Fruit fly (Drosophila melanogaster) ovary, adult (tissue): ENCODE results near the gene Tasp1.

Experiments used
- CG17801 ChIP-seq: fragments of 200-800 bp; optimal IDR thresholded peaks from 2 replicates; lab custom pipeline; 2019; ENCODE audit warnings: missing biosample characterization, mild to moderate bottlenecking, missing genetic modification characterization, moderate library complexity; ENCODE audit not compliant: partially characterized antibody

The Tasp1 gene

DNA sequence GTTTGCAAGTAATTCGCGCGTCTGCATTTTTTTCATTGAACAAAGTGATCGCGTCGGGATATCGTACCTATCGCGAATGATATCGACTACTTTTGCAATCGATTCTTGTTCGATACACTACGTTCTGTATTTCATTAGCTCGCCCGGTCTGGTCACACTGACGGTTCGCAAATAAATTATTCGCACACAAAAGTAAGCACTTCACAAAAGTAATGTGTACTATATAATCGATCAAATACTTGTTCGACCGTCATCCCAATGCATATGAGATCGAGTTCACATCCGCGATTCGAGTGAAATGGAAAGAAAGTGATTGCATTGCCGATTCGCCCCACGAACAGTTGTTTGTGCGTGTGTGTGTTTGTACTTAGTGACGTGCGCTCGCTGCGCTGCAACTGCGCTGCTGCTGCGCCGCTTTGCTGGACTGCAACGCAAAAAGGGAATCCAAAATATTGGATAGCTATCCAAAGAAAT is 3.0 kb upstream of the Tasp1 start, which contains the start of the genes CG5235 and ClC-c:
CG5235 (minus strand) TSS at position 63 of the 474 bp plus-strand sequence.
ClC-c (plus strand) TSS at position 125 of the 474 bp plus-strand sequence.
- peak; percentile 28 for TF ChIP-seq CG17801 (GFP tag; lab: Kevin White, UChicago)

DNA sequence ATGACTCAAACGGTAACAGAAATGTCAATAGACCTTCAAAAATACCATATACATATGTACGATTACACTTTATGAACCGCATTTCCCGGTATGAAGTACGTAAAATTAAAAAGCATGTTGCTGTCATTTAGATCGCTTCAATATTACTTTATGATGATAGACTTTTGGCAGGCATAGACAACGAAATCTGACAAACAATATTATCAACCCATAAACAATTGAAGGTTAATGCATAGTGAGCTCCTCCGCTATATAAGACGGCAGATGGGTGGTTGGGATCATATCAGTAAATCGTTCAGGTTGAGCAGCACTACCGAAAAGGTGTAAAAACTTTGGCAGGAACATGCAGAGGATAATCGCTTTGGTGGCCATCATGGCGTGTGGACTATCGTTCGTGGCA is 3.6 kb downstream of the Tasp1 start, which contains the start of gene CG13075:
CG13075 (plus strand) TSS at position 301 of the 400 bp plus-strand sequence.
- no peak for TF ChIP-seq CG17801 (GFP tag; lab: Kevin White, UChicago)

DNA sequence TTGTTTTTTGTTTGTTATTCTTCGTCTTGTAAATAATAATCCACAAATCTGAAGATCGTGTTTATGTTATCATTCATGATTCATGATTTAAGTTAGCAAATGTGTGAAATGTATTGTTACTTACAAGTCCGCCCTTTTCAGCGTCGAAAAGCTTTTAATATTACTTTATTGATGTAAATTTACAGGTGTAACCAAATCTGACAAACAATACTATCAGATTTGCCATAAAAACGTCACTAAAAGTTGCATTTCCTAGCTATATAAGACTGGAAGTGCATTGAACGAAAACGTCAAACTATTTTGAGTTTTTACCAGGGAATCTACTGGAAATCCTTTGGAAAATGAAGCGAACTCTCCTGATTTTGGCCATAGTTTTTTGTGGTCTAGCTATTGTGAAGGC is 5.1 kb downstream of the Tasp1 start, which contains the start of gene CG33258:
CG33258 (plus strand) TSS at position 301 of the 400 bp plus-strand sequence.
- no peak for TF ChIP-seq CG17801 (GFP tag; lab: Kevin White, UChicago)

DNA sequence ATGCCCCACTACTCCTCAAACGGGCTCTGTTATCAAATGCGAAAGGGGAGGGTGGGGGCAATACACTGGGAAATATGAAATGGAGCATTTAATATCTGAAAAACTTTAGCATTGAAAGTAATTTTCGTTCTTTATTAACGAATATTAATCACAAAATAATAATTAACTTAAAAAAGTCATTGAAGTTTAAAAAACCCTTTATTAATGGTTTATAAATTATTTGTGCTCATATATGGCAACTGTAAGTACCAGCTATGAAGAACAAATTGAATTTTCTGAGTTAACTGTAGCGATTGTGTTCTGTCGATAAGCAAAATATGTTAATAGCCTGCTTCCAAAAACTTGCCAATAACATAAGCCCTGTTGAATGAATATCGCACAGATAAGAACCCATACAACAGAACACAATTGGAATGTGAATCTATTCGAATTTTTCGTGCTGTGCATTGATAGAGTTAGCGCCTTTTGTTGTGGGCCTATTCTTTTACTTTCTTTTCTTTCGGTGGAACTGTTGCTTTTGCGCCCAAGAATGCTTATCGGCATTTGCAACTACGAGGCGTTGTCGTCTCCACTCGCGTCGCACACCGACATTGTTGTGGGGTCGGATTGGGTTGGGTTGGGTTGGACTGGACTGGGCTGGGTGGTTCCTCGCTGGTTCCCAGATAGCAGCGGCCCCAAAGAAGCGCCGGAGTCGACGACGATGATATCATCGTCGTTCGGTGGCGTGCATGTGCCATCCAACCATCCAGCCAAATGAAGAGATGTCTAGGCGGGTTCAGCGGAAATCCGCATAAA is 26.3 kb downstream of the Tasp1 start:
- no peak for TF ChIP-seq CG17801 (GFP tag; lab: Kevin White, UChicago)

DNA sequence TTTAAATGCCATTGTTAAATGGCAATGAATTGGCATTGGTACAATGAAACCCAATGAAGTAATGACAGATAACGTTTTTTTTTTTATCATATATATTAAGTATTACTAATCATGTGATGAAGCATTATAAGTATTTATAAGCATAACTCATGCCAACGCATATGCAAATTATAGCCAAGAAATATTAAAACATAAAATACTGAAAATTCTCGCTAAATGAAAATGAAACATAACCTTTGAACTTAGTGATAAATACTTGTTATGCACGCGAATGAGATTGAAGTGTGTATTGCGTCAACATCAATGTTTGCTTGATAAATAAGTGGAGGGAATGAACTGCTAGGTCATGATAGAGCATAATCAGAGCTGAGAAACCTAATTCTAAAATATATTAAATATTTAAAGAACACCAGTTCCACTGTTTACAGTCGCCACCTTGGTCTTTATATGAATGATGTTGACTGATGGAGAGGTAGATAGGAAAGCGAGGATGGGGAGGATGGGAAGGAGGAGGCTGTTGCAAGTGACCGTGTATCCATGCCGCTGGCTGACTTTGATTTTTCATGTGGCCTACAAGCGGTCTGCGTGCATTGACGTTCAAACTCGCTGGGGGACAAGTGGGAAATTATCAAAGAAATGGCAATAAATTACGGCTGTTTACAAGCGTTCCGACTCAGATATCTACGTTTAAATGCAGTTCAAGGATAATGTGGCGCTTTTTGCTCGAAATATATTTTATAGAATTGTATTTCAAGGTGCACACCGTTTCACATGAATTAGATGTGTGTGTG is 31.0 kb downstream of the Tasp1 start:
- TF ChIP-seq CG17801 (GFP tag; lab: Kevin White, UChicago) = no peak

DNA sequence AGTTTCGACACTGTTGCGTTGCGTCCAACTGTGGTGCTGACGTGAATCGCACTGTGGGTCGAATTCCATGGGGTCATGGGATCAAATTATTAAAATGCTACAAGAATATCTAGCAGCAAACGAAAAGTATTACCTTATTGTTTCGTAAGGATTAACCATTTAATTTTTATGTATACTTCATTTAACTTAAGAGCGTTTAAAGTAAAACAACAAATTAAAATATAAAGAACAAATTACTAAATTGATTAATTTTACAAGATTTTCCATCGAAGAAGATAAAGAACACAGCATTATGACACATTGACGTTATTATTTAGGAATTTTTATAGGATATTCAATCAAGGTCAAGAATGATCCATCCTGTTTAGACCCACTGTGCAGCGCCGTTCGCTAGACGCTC is 33.2 kb downstream of the Tasp1 start:
- no peak for TF ChIP-seq CG17801 (GFP tag; lab: Kevin White, UChicago)

DNA sequence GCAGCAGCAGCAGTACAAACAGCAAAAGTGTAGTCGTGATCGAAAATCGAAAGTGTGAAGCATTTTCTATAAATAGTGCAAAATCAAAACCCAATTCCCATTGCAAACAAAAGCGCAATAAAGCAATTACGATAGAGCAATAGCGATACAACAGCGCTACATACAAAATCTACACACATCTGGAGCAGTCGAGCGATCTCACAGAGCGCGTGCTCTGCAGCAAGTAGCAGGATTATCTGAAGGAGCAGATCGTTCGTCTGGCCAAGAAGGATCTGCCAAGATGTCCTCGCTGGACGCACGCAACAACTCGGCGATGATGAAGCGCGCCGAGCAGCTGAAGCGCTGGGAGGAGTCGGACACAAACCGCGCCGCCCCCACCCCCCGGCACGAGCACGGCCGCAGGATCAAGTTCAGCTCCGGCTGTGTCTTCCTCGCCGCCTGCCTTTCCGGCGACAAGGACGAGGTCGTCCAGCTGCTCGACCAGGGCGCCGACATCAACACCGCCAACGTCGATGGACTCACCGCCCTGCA is 34.2 kb downstream of the Tasp1 start:
- TF ChIP-seq CG17801 (GFP tag; lab: Kevin White, UChicago) = no peak

DNA sequence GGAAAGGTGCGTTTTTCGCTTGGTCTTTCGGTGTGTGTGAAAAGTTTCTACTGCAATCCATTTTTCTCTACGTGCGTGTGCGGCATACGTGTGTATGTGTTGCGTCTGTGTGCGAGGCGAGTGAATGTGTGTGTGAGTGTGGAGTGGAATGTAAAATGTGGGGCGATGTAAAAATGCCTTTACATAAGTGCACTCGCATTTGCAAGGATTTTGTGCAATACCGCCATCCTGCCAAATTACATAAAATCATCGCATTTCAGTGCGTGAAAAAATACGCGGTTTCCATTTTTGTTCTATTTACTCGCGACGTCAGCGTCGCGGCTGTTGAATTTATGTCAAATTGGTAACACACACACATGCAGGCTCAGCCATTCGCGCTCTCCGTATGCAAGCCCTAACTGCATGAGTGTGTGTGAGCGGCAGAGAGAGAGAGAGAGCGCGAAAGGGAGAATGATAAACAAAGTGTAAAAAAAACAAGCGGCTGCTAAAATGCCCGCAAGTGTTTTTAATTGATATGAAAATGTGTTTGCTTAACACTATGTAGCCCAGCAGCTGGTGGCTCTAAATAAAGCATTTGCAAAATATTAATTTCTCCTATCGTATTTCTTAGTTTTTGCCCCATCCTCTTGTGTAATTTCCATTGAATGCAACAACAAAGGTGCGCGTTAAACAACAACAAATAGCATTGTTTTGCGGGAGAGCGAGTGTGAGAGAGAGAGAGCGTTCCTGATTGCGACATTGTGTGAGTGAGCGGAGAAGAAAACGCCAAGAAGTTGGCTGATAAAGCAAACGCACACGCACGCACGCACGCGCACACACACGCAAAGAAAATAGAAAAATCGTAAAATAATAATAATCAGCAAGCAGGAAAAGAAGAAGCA is 34.9 kb downstream of the Tasp1 start:
- TF ChIP-seq CG17801 (GFP tag; lab: Kevin White, UChicago) = no peak

DNA sequence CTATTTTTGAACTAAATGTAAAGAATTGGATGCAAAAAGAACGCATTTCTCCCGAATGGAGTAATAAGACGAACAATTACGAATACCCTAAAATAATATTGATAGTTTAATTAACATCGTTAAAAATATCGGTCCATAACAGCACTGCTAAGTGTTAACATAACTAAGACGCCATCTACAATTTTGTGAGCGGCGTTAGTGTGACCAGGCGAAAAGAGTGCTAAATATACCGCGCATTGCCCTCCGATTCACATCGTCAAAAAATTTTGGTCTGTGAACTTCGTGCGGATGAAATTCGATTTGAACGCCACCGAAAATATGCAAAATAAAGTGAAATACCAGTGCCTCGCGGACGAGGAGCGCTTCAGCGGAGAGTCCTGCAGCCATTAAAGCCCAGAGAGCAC is 35.6 kb downstream of the Tasp1 start, which contains the start of gene Mbs:
Mbs (plus strand) TSS at position 241 of the 404 bp plus-strand sequence.
- TF ChIP-seq CG17801 (GFP tag; lab: Kevin White, UChicago) = peak; percentile 7

DNA sequence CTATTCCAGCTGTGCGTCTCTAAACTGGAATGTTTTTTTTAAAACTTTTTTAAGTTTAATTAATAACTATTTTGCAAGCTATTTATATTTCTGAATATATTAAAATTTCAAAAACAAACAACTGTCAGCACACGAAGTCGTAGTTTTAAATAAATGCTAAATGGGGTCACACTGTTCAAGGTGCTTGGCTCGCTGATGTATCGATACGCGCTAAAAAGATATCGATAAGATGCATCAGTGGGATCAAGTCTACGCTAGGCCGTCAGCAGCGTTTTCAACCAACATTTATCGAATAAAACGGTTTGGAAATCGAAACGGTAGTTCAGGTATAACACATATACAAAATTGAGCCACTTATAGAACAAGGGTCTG is 36.5 kb downstream of the Tasp1 start, which contains the start of gene Diap1:
Diap1 (minus strand) TSS at position 148 of the 372 bp plus-strand sequence.
- TF ChIP-seq CG17801 (GFP tag; lab: Kevin White, UChicago) = no peak

DNA sequence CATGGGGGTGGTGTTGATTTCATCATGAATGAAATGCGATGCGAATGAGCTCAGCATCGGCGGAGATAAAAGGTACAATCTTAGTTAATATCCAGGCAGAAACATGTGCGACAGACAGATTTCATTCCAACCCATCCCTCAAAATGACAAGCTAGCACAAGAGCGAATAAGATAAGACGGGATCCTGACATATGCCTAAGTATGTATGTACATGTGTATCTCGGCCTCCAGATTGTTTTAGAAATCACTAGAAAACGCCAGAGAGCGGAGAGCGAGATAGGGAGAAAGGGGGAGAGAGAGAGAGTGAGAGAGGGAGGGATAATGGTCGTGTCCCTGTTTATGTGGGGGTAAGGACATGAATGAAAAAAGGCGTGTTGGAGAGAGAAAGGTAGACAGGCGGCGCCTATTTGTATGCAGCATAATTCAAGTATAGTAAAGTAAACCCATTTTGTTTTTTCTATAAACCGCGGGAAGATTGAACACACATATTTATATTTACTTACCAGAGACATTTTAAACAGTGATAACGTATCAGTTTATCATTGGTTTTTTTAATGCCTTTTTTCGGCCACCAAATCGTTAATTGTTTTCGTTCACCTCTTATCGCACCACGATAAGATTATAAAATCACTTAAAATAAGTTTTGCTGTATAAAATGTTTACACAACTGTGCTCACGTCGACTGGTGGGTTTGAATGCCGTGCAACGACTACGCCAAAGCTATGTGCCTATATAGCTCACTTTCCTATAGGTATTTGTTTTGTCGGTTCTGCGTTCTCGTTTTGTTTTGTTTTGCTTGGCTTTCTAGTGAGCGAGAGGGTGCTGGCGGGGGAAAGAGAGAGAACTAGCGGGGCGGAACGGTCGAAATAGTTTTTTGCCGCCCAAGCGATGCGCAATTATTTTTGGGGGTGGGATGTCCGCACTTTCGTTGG is 37.1 kb downstream of the Tasp1 start:
- TF ChIP-seq CG17801 (GFP tag; lab: Kevin White, UChicago) = peak; percentile 73

DNA sequence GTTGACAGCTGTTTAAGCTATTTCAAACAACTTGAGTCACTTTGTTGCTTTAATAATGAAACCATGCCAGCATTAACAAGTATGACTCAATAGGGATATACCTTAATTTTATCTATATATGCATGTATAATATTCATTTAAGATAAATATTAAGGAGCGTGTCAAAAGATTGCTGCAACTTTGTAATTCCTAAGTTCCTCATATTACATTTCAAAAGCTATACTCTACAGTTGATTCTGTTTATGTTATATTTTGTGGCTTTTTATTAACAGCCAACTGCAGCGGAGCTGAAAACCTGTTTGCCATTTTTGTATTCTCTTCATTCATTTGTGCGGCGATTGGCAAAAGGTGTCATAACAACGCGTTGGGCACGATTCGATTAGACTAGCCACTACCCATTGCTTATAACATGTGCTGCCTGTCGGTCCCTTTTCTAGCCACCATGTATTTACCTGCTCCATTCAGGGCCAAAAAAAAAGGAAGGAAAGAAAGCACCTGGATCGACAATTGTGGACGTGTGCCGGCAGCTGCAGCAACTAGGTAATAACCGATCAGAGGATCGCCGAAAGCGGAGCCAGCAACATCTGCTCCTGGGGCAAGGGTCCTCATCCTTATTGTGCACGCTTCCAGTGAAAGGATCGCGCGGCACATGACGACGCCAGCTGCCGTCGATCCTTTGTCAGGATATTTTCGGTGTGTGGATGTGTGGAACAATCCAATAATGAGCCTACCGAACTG is 38.4 kb downstream of the Tasp1 start:
- TF ChIP-seq CG17801 (GFP tag; lab: Kevin White, UChicago) = no peak
